Worm (Caenorhabditis elegans) whole organism, L4 larva: ENCODE measurements around the gene H14E04.3.

Source experiments
- F10B5.3 ChIP-seq: sonication (generic microtip); optimal IDR thresholded peaks from 2 replicates; lab custom pipeline; 2016; ENCODE audit warnings: mild to moderate bottlenecking, missing genetic modification characterization, missing compliant biosample characterization
- F26F4.8 ChIP-seq: fragments of 200-800 bp; sonication (Bioruptor generic); conservative IDR thresholded peaks from 2 replicates; pipeline ENCODE4 v1.3.6; 2022; ENCODE audit warnings: missing genetic modification characterization, missing compliant biosample characterization
- F49E8.2 ChIP-seq: sonication (generic microtip); optimal IDR thresholded peaks from 2 replicates; lab custom pipeline; 2016; ENCODE audit warnings: missing compliant biosample characterization, mild to moderate bottlenecking, missing genetic modification characterization, borderline replicate concordance
- R02D3.7 ChIP-seq: fragments of 150-350 bp; sonication (generic microtip); optimal IDR thresholded peaks from 3 replicates; lab custom pipeline; 2014; ENCODE audit warnings: missing biosample characterization, missing genetic modification characterization
- T20F7.1 ChIP-seq: fragments of 200-800 bp; sonication (Bioruptor generic); optimal IDR thresholded peaks from 2 replicates; lab custom pipeline; 2018; ENCODE audit warnings: mild to moderate bottlenecking, missing genetic modification characterization, missing compliant biosample characterization
- T26A8.4 ChIP-seq: fragments of 200-800 bp; sonication (Bioruptor generic); IDR thresholded peaks from 2 replicates; pipeline ENCODE4 v1.3.6; 2022; ENCODE audit warnings: missing genetic modification characterization, missing compliant biosample characterization
- ZK546.5 ChIP-seq, 2 experiments: sonication (generic microtip); optimal IDR thresholded peaks; 2 replicates each; lab custom pipeline; 2017; ENCODE audit warnings: missing biosample characterization in 2 of 2, missing genetic modification characterization in 2 of 2
- aha-1 ChIP-seq: fragments of 150-350 bp; peaks from one replicate; lab custom pipeline; 2014; ENCODE audit warnings: missing biosample characterization, missing genetic modification characterization
- aly-2 ChIP-seq: sonication (generic microtip); optimal IDR thresholded peaks from 2 replicates; lab custom pipeline; 2018; ENCODE audit warnings: missing biosample characterization, missing genetic modification characterization
- arid-1 ChIP-seq: fragments of 200-800 bp; sonication (Bioruptor generic); conservative IDR thresholded peaks from 2 replicates; pipeline ENCODE4 v1.3.6; 2022; ENCODE audit warnings: missing genetic modification reagents, missing genetic modification characterization, missing compliant biosample characterization
- attf-4 ChIP-seq: sonication (generic microtip); optimal IDR thresholded peaks from 3 replicates; lab custom pipeline; 2017; ENCODE audit warnings: missing biosample characterization, missing genetic modification characterization
- ceh-20 ChIP-seq: fragments of 200-800 bp; sonication (Bioruptor generic); IDR thresholded peaks from 2 replicates; pipeline ENCODE4 v1.3.6; 2022; ENCODE audit warnings: missing genetic modification reagents, missing genetic modification characterization, missing compliant biosample characterization
- ceh-28 ChIP-seq: fragments of 150-350 bp; optimal IDR thresholded peaks from 2 replicates; lab custom pipeline; 2014; ENCODE audit warnings: missing biosample characterization, missing genetic modification reagents, missing genetic modification characterization
- ceh-62 ChIP-seq: sonication (generic microtip); optimal IDR thresholded peaks from 2 replicates; lab custom pipeline; 2017; ENCODE audit warnings: missing biosample characterization, missing genetic modification characterization
- ceh-82 ChIP-seq: sonication (generic microtip); optimal IDR thresholded peaks from 2 replicates; lab custom pipeline; 2017; ENCODE audit warnings: missing biosample characterization, missing genetic modification characterization
- ctbp-1 ChIP-seq: fragments of 200-800 bp; sonication (Bioruptor generic); IDR thresholded peaks from 2 replicates; pipeline ENCODE4 v1.3.6; 2022; ENCODE audit warnings: missing genetic modification reagents, missing genetic modification characterization, missing compliant biosample characterization
- daf-19 ChIP-seq: fragments of 200-800 bp; sonication (Bioruptor generic); conservative IDR thresholded peaks from 2 replicates; pipeline ENCODE4 v1.3.6; 2022; ENCODE audit warnings: missing genetic modification characterization, missing compliant biosample characterization
- dpl-1 ChIP-seq: fragments of 150-350 bp; optimal IDR thresholded peaks from 2 replicates; lab custom pipeline; 2014; ENCODE audit warnings: missing biosample characterization, missing genetic modification reagents, missing genetic modification characterization
- duxl-1 ChIP-seq: sonication (generic microtip); optimal IDR thresholded peaks from 2 replicates; lab custom pipeline; 2016; ENCODE audit warnings: mild to moderate bottlenecking, missing genetic modification characterization, moderate library complexity, missing compliant biosample characterization; ENCODE audit not compliant: poor library complexity
- dve-1 ChIP-seq: sonication (generic microtip); optimal IDR thresholded peaks from 2 replicates; lab custom pipeline; 2017; ENCODE audit warnings: antibody characterized with exemption, mild to moderate bottlenecking, missing genetic modification characterization, missing compliant biosample characterization; ENCODE audit not compliant: insufficient read depth
- egl-27 ChIP-seq: sonication (generic microtip); optimal IDR thresholded peaks from 3 replicates; lab custom pipeline; 2017; ENCODE audit warnings: missing biosample characterization, missing genetic modification reagents, missing genetic modification characterization
- hlh-11 ChIP-seq: fragments of 200-800 bp; sonication (Bioruptor generic); optimal IDR thresholded peaks from 2 replicates; lab custom pipeline; 2018; ENCODE audit warnings: mild to moderate bottlenecking, missing genetic modification characterization, missing compliant biosample characterization
- hlh-30 ChIP-seq: sonication (generic microtip); optimal IDR thresholded peaks from 2 replicates; lab custom pipeline; 2017; ENCODE audit warnings: antibody characterized with exemption, mild to moderate bottlenecking, missing genetic modification characterization, missing compliant biosample characterization; ENCODE audit not compliant: insufficient read depth
- hmg-1.1 ChIP-seq: fragments of 200-800 bp; sonication (Bioruptor generic); IDR thresholded peaks from 2 replicates; pipeline ENCODE4 v1.3.6; 2022; ENCODE audit warnings: missing genetic modification reagents, missing genetic modification characterization, missing compliant biosample characterization
- jun-1 ChIP-seq: fragments of 150-350 bp; optimal IDR thresholded peaks from 2 replicates; lab custom pipeline; 2014; ENCODE audit warnings: missing biosample characterization, missing genetic modification reagents, missing genetic modification characterization
- lin-1 ChIP-seq: fragments of 200-800 bp; sonication (Bioruptor generic); IDR thresholded peaks from 2 replicates; pipeline ENCODE4 v1.3.6; 2022; ENCODE audit warnings: missing genetic modification reagents, missing genetic modification characterization, missing compliant biosample characterization
- lin-15B ChIP-seq: fragments of 150-350 bp; sonication (generic microtip); optimal IDR thresholded peaks from 3 replicates; lab custom pipeline; 2014; ENCODE audit warnings: missing biosample characterization, missing genetic modification characterization
- lin-38 ChIP-seq: fragments of 200-800 bp; sonication (Bioruptor generic); IDR thresholded peaks from 2 replicates; pipeline ENCODE4 v1.3.6; 2022; ENCODE audit warnings: missing genetic modification reagents, missing genetic modification characterization, missing compliant biosample characterization
- lir-3 ChIP-seq: sonication (generic microtip); optimal IDR thresholded peaks from 2 replicates; lab custom pipeline; 2016; ENCODE audit warnings: mild to moderate bottlenecking, missing genetic modification characterization, missing compliant biosample characterization
- lsy-2 ChIP-seq, 2 experiments: fragments of 150-350 bp in 1 of 2; sonication (generic microtip) in 1 of 2; optimal IDR thresholded peaks; 2 replicates each; lab custom pipeline; 2014 to 2017; ENCODE audit warnings: missing biosample characterization in 2 of 2, missing genetic modification characterization in 2 of 2
- mdt-29 ChIP-seq: fragments of 200-800 bp; sonication (Bioruptor generic); IDR thresholded peaks from 2 replicates; pipeline ENCODE4 v1.3.6; 2022; ENCODE audit warnings: missing genetic modification reagents, missing genetic modification characterization, missing compliant biosample characterization
- mep-1 ChIP-seq: fragments of 150-350 bp; sonication (generic microtip); optimal IDR thresholded peaks from 3 replicates; lab custom pipeline; 2014; ENCODE audit warnings: missing biosample characterization, missing genetic modification characterization
- mes-2 ChIP-seq: sonication (generic microtip); optimal IDR thresholded peaks from 2 replicates; lab custom pipeline; 2016; ENCODE audit warnings: missing genotype, mild to moderate bottlenecking, missing genetic modification characterization, missing compliant biosample characterization; ENCODE audit not compliant: poor library complexity, severe bottlenecking
- mxl-3 ChIP-seq: fragments of 200-800 bp; sonication (Bioruptor generic); optimal IDR thresholded peaks from 2 replicates; lab custom pipeline; 2018; ENCODE audit warnings: mild to moderate bottlenecking, missing genetic modification characterization, missing compliant biosample characterization
- nhr-10 ChIP-seq: fragments of 150-350 bp; optimal IDR thresholded peaks from 2 replicates; lab custom pipeline; 2014; ENCODE audit warnings: missing biosample characterization, missing genetic modification characterization
- nhr-11 ChIP-seq: fragments of 150-350 bp; optimal IDR thresholded peaks from 2 replicates; lab custom pipeline; 2014; ENCODE audit warnings: missing biosample characterization, missing genetic modification characterization
- nhr-111 ChIP-seq: fragments of 200-800 bp; sonication (Bioruptor generic); optimal IDR thresholded peaks from 2 replicates; lab custom pipeline; 2018; ENCODE audit warnings: mild to moderate bottlenecking, missing genetic modification characterization, missing compliant biosample characterization
- nhr-41 ChIP-seq: fragments of 200-800 bp; sonication (Bioruptor generic); IDR thresholded peaks from 2 replicates; pipeline ENCODE4 v1.3.6; 2022; ENCODE audit warnings: missing genetic modification reagents, missing genetic modification characterization, missing compliant biosample characterization
- nhr-77 ChIP-seq: fragments of 150-350 bp; optimal IDR thresholded peaks from 2 replicates; lab custom pipeline; 2014; ENCODE audit warnings: missing biosample characterization, missing genetic modification characterization
- pqm-1 ChIP-seq: sonication (generic microtip); optimal IDR thresholded peaks from 2 replicates; lab custom pipeline; 2017; ENCODE audit warnings: missing biosample characterization, missing genetic modification characterization
- saeg-2 ChIP-seq: fragments of 200-800 bp; sonication (Bioruptor generic); IDR thresholded peaks from 2 replicates; pipeline ENCODE4 v1.3.6; 2022; ENCODE audit warnings: missing genetic modification reagents, missing genetic modification characterization, missing compliant biosample characterization
- skn-1 ChIP-seq: fragments of 150-350 bp; optimal IDR thresholded peaks from 2 replicates; lab custom pipeline; 2014; ENCODE audit warnings: missing biosample characterization, missing genetic modification characterization
- unc-39 ChIP-seq: sonication (generic microtip); optimal IDR thresholded peaks from 2 replicates; lab custom pipeline; 2017; ENCODE audit warnings: missing biosample characterization, missing genetic modification characterization
- unc-62 ChIP-seq, 3 experiments: fragments of 150-350 bp in 1 of 3; sonication (generic microtip); optimal IDR thresholded peaks in 2 of 3; peaks in 1 of 3; 1 replicate in 1 of 3; 2 replicates in 2 of 3; lab custom pipeline; 2014 to 2017; ENCODE audit warnings: missing biosample characterization in 3 of 3, missing genetic modification characterization in 3 of 3, missing genetic modification reagents in 3 of 3, missing genotype in 1 of 3
- vab-7 ChIP-seq: fragments of 200-800 bp; sonication (Bioruptor generic); IDR thresholded peaks from 2 replicates; pipeline ENCODE4 v1.3.6; 2022; ENCODE audit warnings: missing genetic modification reagents, missing genetic modification characterization, missing compliant biosample characterization
- zfp-2 ChIP-seq: sonication (generic microtip); optimal IDR thresholded peaks from 2 replicates; lab custom pipeline; 2016; ENCODE audit warnings: mild to moderate bottlenecking, missing genetic modification characterization, missing compliant biosample characterization
- ztf-11 ChIP-seq: fragments of 150-350 bp; optimal IDR thresholded peaks from 2 replicates; lab custom pipeline; 2014; ENCODE audit warnings: missing biosample characterization, missing genetic modification characterization

H14E04.3 gene

ce11 chrIII:2410925-2411450 is 24.6 kb upstream of the H14E04.3 start, which contains the start of gene mrpl-30:
Gene mrpl-30 (minus strand): TSS chrIII:2410975.
- peak; percentile 93 for TF ChIP-seq ceh-28 (tag; lab: Kevin White, UChicago)
- TF ChIP-seq pqm-1 (tag; lab: Kevin White, UChicago), result no peak
- no peak for TF ChIP-seq jun-1

DNA sequence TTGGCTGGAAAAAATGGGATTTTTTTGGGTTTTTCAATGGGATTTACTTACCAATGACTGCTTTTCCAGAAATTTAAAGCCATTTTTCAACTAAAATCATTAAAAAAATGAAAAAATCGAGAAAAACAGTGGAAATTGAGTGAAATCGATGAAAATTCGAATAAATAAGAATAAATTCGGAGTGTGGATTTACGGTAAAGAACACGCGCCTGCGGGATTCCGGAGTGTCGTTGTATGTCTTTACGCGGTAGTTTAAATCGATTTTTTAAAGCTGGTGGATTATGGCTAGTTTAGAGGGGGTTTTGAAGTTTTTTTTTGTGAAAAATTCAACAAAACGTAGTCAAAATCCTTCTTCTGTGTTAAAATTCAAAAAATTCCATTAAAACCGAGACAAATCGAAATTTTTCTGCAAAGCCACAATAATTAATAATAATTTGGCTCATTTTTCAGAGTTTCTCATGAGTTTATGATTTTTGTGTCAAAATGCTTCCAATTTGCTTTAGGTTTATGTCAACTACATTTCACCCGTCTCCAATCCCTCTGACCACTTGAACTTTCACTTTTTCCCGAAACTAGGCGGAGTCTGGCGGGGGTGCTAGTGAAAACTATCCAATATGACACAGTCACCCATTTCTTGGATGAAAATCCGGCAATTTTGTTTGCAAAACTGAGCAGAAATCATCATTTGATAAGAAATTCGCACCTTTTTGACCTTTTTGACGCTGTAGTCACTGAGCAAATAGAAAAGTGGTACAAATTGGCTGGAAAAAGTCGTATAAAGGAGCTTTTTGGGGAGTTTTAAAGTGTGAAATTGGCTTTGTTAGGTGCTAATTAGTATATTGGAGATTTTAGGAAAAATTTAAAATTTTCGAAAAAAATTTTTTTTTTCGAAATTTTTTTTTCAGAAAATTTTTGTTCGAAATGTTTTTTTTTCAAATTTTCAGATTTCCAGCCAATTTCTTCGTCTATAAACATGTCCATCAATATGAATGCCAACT is 15.0 kb upstream of the H14E04.3 start, which contains the start of the genes cic-1 and strm-1:
TSS of gene cic-1 (minus strand) at position 96 of the 998 bp plus-strand sequence.
TSS of gene strm-1 (plus strand) at position 945 of the 998 bp plus-strand sequence.
- peak; percentile 38 for TF ChIP-seq mep-1
- no peak for TF ChIP-seq nhr-77 (tag; lab: Kevin White, UChicago)
- TF ChIP-seq lsy-2 (tag; optimal IDR thresholded peaks at IDR 0.05; lab: Kevin White, UChicago), result peak in 1 of 2 experiments; percentile 80
- TF ChIP-seq unc-62 (GFP tag; optimal IDR thresholded peaks at IDR 0.05 in 1 of 2; lab: Kevin White, UChicago), result peak in 1 of 2 experiments; percentile 4
- no peak for TF ChIP-seq unc-62 (tag; optimal IDR thresholded peaks at IDR 0.05; lab: Kevin White, UChicago)
- no peak for TF ChIP-seq unc-39 (tag; lab: Kevin White, UChicago)
- TF ChIP-seq nhr-41 (GFP tag; lab: Robert Waterston, UW), result no peak
- TF ChIP-seq F26F4.8 (GFP tag; lab: Robert Waterston, UW), result no peak
- TF ChIP-seq T20F7.1 (GFP tag; lab: Kevin White, UChicago), result peak; percentile 98
- TF ChIP-seq R02D3.7 (tag; lab: Kevin White, UChicago), result peak; percentile 74
- TF ChIP-seq ceh-82 (tag; lab: Kevin White, UChicago), result no peak
- no peak for TF ChIP-seq lin-1 (GFP tag; lab: Robert Waterston, UW)
- no peak for TF ChIP-seq ceh-62 (tag; lab: Kevin White, UChicago)
- no peak for TF ChIP-seq vab-7 (GFP tag; lab: Robert Waterston, UW)
- TF ChIP-seq saeg-2 (GFP tag; lab: Robert Waterston, UW), result no peak
- no peak for TF ChIP-seq duxl-1 (tag; lab: Kevin White, UChicago)
- TF ChIP-seq F10B5.3 (tag; lab: Kevin White, UChicago), result no peak
- peak; percentile 93 for TF ChIP-seq aha-1 (tag; lab: Kevin White, UChicago)
- TF ChIP-seq daf-19 (GFP tag; lab: Robert Waterston, UW), result no peak
- no peak for TF ChIP-seq F49E8.2 (tag; lab: Kevin White, UChicago)
- no peak for TF ChIP-seq hlh-11 (tag; lab: Kevin White, UChicago)
- TF ChIP-seq ztf-11 (tag; lab: Kevin White, UChicago), result no peak
- no peak for TF ChIP-seq T26A8.4 (GFP tag; lab: Robert Waterston, UW)
- TF ChIP-seq nhr-11, result no peak
- peak; percentile 92 for TF ChIP-seq dpl-1
- TF ChIP-seq nhr-111, result no peak
- peak; percentile 26 for TF ChIP-seq dve-1
- no peak for TF ChIP-seq ceh-20 (GFP tag; lab: Robert Waterston, UW)
- TF ChIP-seq mes-2 (tag; lab: Kevin White, UChicago), result peak; percentile 71
- TF ChIP-seq ZK546.5 (tag; optimal IDR thresholded peaks at IDR 0.05; lab: Kevin White, UChicago), result no peak
- no peak for TF ChIP-seq arid-1 (GFP tag; lab: Robert Waterston, UW)
- TF ChIP-seq egl-27 (tag; lab: Kevin White, UChicago), result no peak
- TF ChIP-seq skn-1 (tag; lab: Kevin White, UChicago), result no peak
- TF ChIP-seq mxl-3 (GFP tag; lab: Kevin White, UChicago), result no peak
- TF ChIP-seq lir-3 (tag; lab: Kevin White, UChicago), result no peak
- no peak for TF ChIP-seq mdt-29 (GFP tag; lab: Robert Waterston, UW)
- TF ChIP-seq nhr-10 (tag; lab: Kevin White, UChicago), result no peak
- peak; percentile 25 for TF ChIP-seq hlh-30 (tag; lab: Kevin White, UChicago)
- TF ChIP-seq attf-4 (tag; lab: Kevin White, UChicago), result no peak
- TF ChIP-seq ctbp-1, result no peak
- TF ChIP-seq zfp-2 (tag; lab: Kevin White, UChicago), result no peak
- no peak for TF ChIP-seq lin-15B (tag; lab: Kevin White, UChicago)
- TF ChIP-seq aly-2 (tag; lab: Kevin White, UChicago), result no peak
- no peak for TF ChIP-seq hmg-1.1 (GFP tag; lab: Robert Waterston, UW)
- peak; percentile 51 for TF ChIP-seq lin-38
